Fruit fly (Drosophila melanogaster): ENCODE measurements around the gene CG44259.

- no peak for TF ChIP-seq Ets98B (GFP tag; IDR thresholded peaks at IDR 0.05)
- no peak for TF ChIP-seq CG10348 (GFP tag; IDR thresholded peaks at IDR 0.05)
- no peak for TF ChIP-seq CG8159 (tag; optimal IDR thresholded peaks at IDR 0.05)
- TF ChIP-seq gl (tag; optimal IDR thresholded peaks at IDR 0.05): no peak
- TF ChIP-seq CG15710 (tag; optimal IDR thresholded peaks at IDR 0.05): no peak
- no peak for TF ChIP-seq EcR (GFP tag; optimal IDR thresholded peaks at IDR 0.05)
- TF ChIP-seq CG32121 (GFP tag; IDR thresholded peaks at IDR 0.05): no peak
- TF ChIP-seq CG17806 (tag; optimal IDR thresholded peaks at IDR 0.05): no peak
- TF ChIP-seq CG4496 (GFP tag; IDR thresholded peaks at IDR 0.05): no peak
- TF ChIP-seq Pif1B (GFP tag; optimal IDR thresholded peaks at IDR 0.05): no peak
These were observed 30.4 kb upstream of the CG44259 start, which contains the start of gene CG31419 for dm6 chr3R:17284348-17284747.
